Fruit fly (Drosophila melanogaster) whole organism, embryonic: ENCODE results near the gene Tsp29Fa.

ENCODE experiments used
- Abd-B ChIP-seq: fragments of 200-800 bp; sonication (Bioruptor generic); optimal IDR thresholded peaks from 2 replicates; lab custom pipeline; 2018; ENCODE audit warnings: missing biosample characterization, mild to moderate bottlenecking, missing genetic modification characterization, moderate library complexity
- CG10565 ChIP-seq: fragments of 200-800 bp; sonication (Bioruptor generic); optimal IDR thresholded peaks from 3 replicates; lab custom pipeline; 2016; ENCODE audit warnings: missing biosample characterization, mild to moderate bottlenecking, missing genetic modification characterization
- CG10654 ChIP-seq: fragments of 200-800 bp; sonication (Bioruptor generic); optimal IDR thresholded peaks from 2 replicates; lab custom pipeline; 2016; ENCODE audit warnings: missing biosample characterization, missing genetic modification characterization
- CG10979 ChIP-seq: fragments of 200-800 bp; sonication (Bioruptor generic); optimal IDR thresholded peaks from 2 replicates; lab custom pipeline; 2018; ENCODE audit warnings: missing biosample characterization, mild to moderate bottlenecking, missing genetic modification characterization, moderate library complexity
- CG11696 ChIP-seq: fragments of 200-800 bp; sonication (Bioruptor generic); IDR thresholded peaks from 2 replicates; pipeline ENCODE4 v1.3.6; 2022; ENCODE audit warnings: missing biosample characterization, missing genetic modification characterization
- CG14441 ChIP-seq: fragments of 200-800 bp; sonication (Bioruptor generic); IDR thresholded peaks from 2 replicates; pipeline ENCODE4 v1.3.6; 2022; ENCODE audit warnings: missing biosample characterization, missing genetic modification characterization
- CG17361 ChIP-seq: fragments of 200-800 bp; sonication (Bioruptor generic); IDR thresholded peaks from 3 replicates; pipeline ENCODE4 v1.3.6; 2022; ENCODE audit warnings: missing biosample characterization, missing genetic modification characterization
- CG18011 ChIP-seq: fragments of 200-800 bp; sonication (Bioruptor generic); optimal IDR thresholded peaks from 2 replicates; lab custom pipeline; 2017; ENCODE audit warnings: missing biosample characterization, missing genetic modification characterization, mild to moderate bottlenecking, moderate library complexity, missing genotype
- CG2199 ChIP-seq: fragments of 200-800 bp; sonication (Bioruptor generic); IDR thresholded peaks from 3 replicates; pipeline ENCODE4 v1.3.6; 2022; ENCODE audit warnings: missing biosample characterization, missing genetic modification characterization
- CG2889 ChIP-seq: fragments of 200-800 bp; sonication (Bioruptor generic); IDR thresholded peaks from 3 replicates; pipeline ENCODE4 v1.3.6; 2022; ENCODE audit warnings: missing biosample characterization, missing genetic modification characterization
- CG30020 ChIP-seq: fragments of 200-800 bp; optimal IDR thresholded peaks from 2 replicates; lab custom pipeline; 2019; ENCODE audit warnings: missing biosample characterization, mild to moderate bottlenecking, missing genetic modification characterization, moderate library complexity
- CG31224 ChIP-seq: fragments of 200-800 bp; sonication (Bioruptor generic); IDR thresholded peaks from 2 replicates; pipeline ENCODE4 v1.3.6; 2022; ENCODE audit warnings: missing biosample characterization, missing genetic modification characterization
- CG32532 ChIP-seq: fragments of 200-800 bp; sonication (Bioruptor generic); IDR thresholded peaks from 2 replicates; pipeline ENCODE4 v1.3.6; 2022; ENCODE audit warnings: missing biosample characterization, missing genetic modification characterization
- CG32767 ChIP-seq: fragments of 200-800 bp; sonication (Bioruptor generic); IDR thresholded peaks from 2 replicates; pipeline ENCODE4 v1.3.6; 2022; ENCODE audit warnings: missing biosample characterization, missing genetic modification characterization
- CG4328 ChIP-seq: fragments of 200-800 bp; sonication (Bioruptor generic); optimal IDR thresholded peaks from 3 replicates; lab custom pipeline; 2017; ENCODE audit warnings: missing biosample characterization, missing genetic modification reagents, missing genetic modification characterization
- CG43689 ChIP-seq: fragments of 200-800 bp; sonication (Bioruptor generic); IDR thresholded peaks from 2 replicates; pipeline ENCODE4 v1.3.6; 2022; ENCODE audit warnings: missing biosample characterization, missing genetic modification characterization
- CG4730 ChIP-seq: fragments of 200-800 bp; sonication (Bioruptor generic); IDR thresholded peaks from 2 replicates; pipeline ENCODE4 v1.3.6; 2022; ENCODE audit warnings: missing biosample characterization, missing genetic modification characterization
- CG5180 ChIP-seq: fragments of 200-800 bp; sonication (Bioruptor generic); optimal IDR thresholded peaks from 3 replicates; lab custom pipeline; 2017; ENCODE audit warnings: missing biosample characterization, missing genetic modification characterization, mild to moderate bottlenecking, moderate library complexity, missing genetic modification reagents
- CG5245 ChIP-seq: fragments of 200-800 bp; sonication (Bioruptor generic); optimal IDR thresholded peaks from 3 replicates; lab custom pipeline; 2016; ENCODE audit warnings: missing biosample characterization, missing genetic modification characterization
- CG7745 ChIP-seq: fragments of 200-800 bp; sonication (Bioruptor generic); optimal IDR thresholded peaks from 2 replicates; lab custom pipeline; 2018; ENCODE audit warnings: missing biosample characterization, mild to moderate bottlenecking, missing genetic modification characterization, moderate library complexity
- D ChIP-seq, 2 experiments: fragments of 200-800 bp in 1 of 2; fragments of >200 bp in 1 of 2; sonication (Bioruptor generic) in 1 of 2; optimal IDR thresholded peaks; 2 replicates in 1 of 2; 3 replicates in 1 of 2; lab custom pipeline; 2017; ENCODE audit warnings: mild to moderate bottlenecking in 1 of 2, missing biosample characterization in 1 of 2, missing genetic modification characterization in 1 of 2, missing genetic modification reagents in 1 of 2
- Dbx ChIP-seq: fragments of 200-800 bp; sonication (Bioruptor generic); IDR thresholded peaks from 3 replicates; pipeline ENCODE4 v1.3.6; 2022; ENCODE audit warnings: missing biosample characterization, missing genetic modification characterization
- Doc2 ChIP-seq: fragments of 200-800 bp; sonication (Bioruptor generic); IDR thresholded peaks from 2 replicates; pipeline ENCODE4 v1.3.6; 2022; ENCODE audit warnings: missing biosample characterization, missing genetic modification characterization
- Ets97D ChIP-seq: fragments of 200-800 bp; sonication (Bioruptor generic); optimal IDR thresholded peaks from 3 replicates; lab custom pipeline; 2016; ENCODE audit warnings: missing biosample characterization, missing genetic modification characterization
- Fer3 ChIP-seq: fragments of 200-800 bp; sonication (Bioruptor generic); optimal IDR thresholded peaks from 2 replicates; lab custom pipeline; 2018; ENCODE audit warnings: missing biosample characterization, mild to moderate bottlenecking, missing genetic modification characterization, moderate library complexity
- HmgZ ChIP-seq: fragments of 200-800 bp; sonication (Bioruptor generic); optimal IDR thresholded peaks from 2 replicates; lab custom pipeline; 2018; ENCODE audit warnings: missing biosample characterization, mild to moderate bottlenecking, missing genetic modification characterization
- Hmr ChIP-seq: fragments of 200-800 bp; sonication (Bioruptor generic); optimal IDR thresholded peaks from 3 replicates; lab custom pipeline; 2017; ENCODE audit warnings: mild to moderate bottlenecking, missing biosample characterization, missing genetic modification reagents, missing genetic modification characterization
- Neu2 ChIP-seq: fragments of 200-800 bp; sonication (Bioruptor generic); optimal IDR thresholded peaks from 3 replicates; lab custom pipeline; 2016; ENCODE audit warnings: missing biosample characterization, missing genetic modification characterization, borderline replicate concordance
- Nf-YB ChIP-seq: fragments of 200-800 bp; sonication (Bioruptor generic); optimal IDR thresholded peaks from 3 replicates; lab custom pipeline; 2019; ENCODE audit warnings: missing biosample characterization, mild to moderate bottlenecking, missing genetic modification characterization, moderate library complexity
- Poxn ChIP-seq: fragments of 200-800 bp; sonication (Bioruptor generic); IDR thresholded peaks from 2 replicates; pipeline ENCODE4 v1.3.6; 2022; ENCODE audit warnings: missing biosample characterization, missing genetic modification characterization
- Stat92E ChIP-seq, 3 experiments: fragments of >200 bp in 2 of 3; fragments of 200-800 bp in 1 of 3; sonication (Bioruptor generic) in 1 of 3; optimal IDR thresholded peaks; 2 replicates each; lab custom pipeline; 2017 to 2019; ENCODE audit warnings: missing biosample characterization in 3 of 3, missing genetic modification characterization in 3 of 3, mild to moderate bottlenecking in 1 of 3, moderate library complexity in 1 of 3
- Xrp1 ChIP-seq: fragments of 200-800 bp; sonication (Bioruptor generic); IDR thresholded peaks from 2 replicates; pipeline ENCODE4 v1.3.6; 2022; ENCODE audit warnings: missing biosample characterization, missing genetic modification characterization
- YL-1 ChIP-seq: fragments of 200-800 bp; sonication (Bioruptor generic); optimal IDR thresholded peaks from 3 replicates; lab custom pipeline; 2017; ENCODE audit warnings: missing biosample characterization, mild to moderate bottlenecking, missing genetic modification characterization
- ap ChIP-seq: fragments of 200-800 bp; sonication (Bioruptor generic); IDR thresholded peaks from 2 replicates; pipeline ENCODE4 v1.3.6; 2022; ENCODE audit warnings: missing biosample characterization, missing genetic modification characterization
- ato ChIP-seq: fragments of 200-800 bp; sonication (Bioruptor generic); IDR thresholded peaks from 2 replicates; pipeline ENCODE4 v1.3.6; 2022; ENCODE audit warnings: missing biosample characterization, missing genetic modification characterization; ENCODE audit not compliant: partially characterized antibody
- bab2 ChIP-seq: fragments of 200-800 bp; sonication (Bioruptor generic); optimal IDR thresholded peaks from 2 replicates; lab custom pipeline; 2016; ENCODE audit warnings: missing biosample characterization, missing genetic modification characterization
- br ChIP-seq: fragments of >200 bp; optimal IDR thresholded peaks from 2 replicates; lab custom pipeline; 2017
- crol ChIP-seq: fragments of 200-800 bp; sonication (Bioruptor generic); IDR thresholded peaks from 2 replicates; pipeline ENCODE4 v1.3.6; 2022; ENCODE audit warnings: missing biosample characterization, missing genetic modification characterization
- dmrt99B ChIP-seq: fragments of 200-800 bp; sonication (Bioruptor generic); optimal IDR thresholded peaks from 2 replicates; lab custom pipeline; 2018; ENCODE audit warnings: missing biosample characterization, mild to moderate bottlenecking, missing genetic modification characterization, moderate library complexity
- lbe ChIP-seq: fragments of 200-800 bp; sonication (Bioruptor generic); optimal IDR thresholded peaks from 2 replicates; lab custom pipeline; 2016; ENCODE audit warnings: missing biosample characterization, mild to moderate bottlenecking, missing genetic modification characterization
- nerfin-2 ChIP-seq: fragments of 200-800 bp; sonication (Bioruptor generic); IDR thresholded peaks from 2 replicates; pipeline ENCODE4 v1.3.6; 2022; ENCODE audit warnings: missing biosample characterization, missing genetic modification characterization; ENCODE audit not compliant: partially characterized antibody
- pnt ChIP-seq: fragments of 200-800 bp; sonication (Bioruptor generic); optimal IDR thresholded peaks from 3 replicates; lab custom pipeline; 2016; ENCODE audit warnings: missing biosample characterization, missing genetic modification characterization
- repo ChIP-seq: fragments of 200-800 bp; sonication (Bioruptor generic); optimal IDR thresholded peaks from 2 replicates; lab custom pipeline; 2016; ENCODE audit warnings: missing biosample characterization, missing genetic modification characterization
- sens-2 ChIP-seq: fragments of 200-800 bp; sonication (Bioruptor generic); IDR thresholded peaks from 2 replicates; pipeline ENCODE4 v1.3.6; 2022; ENCODE audit warnings: missing biosample characterization, missing genetic modification characterization
- seq ChIP-seq: fragments of 200-800 bp; sonication (Bioruptor generic); IDR thresholded peaks from 2 replicates; pipeline ENCODE4 v1.3.6; 2022; ENCODE audit warnings: missing biosample characterization, missing genetic modification characterization
- sob ChIP-seq: fragments of 200-800 bp; sonication (Bioruptor generic); IDR thresholded peaks from 2 replicates; pipeline ENCODE4 v1.3.6; 2022; ENCODE audit warnings: missing biosample characterization, missing genetic modification characterization
- sr ChIP-seq: fragments of 200-800 bp; sonication (Bioruptor generic); IDR thresholded peaks from 3 replicates; pipeline ENCODE4 v1.3.6; 2022; ENCODE audit warnings: missing biosample characterization, missing genetic modification characterization
- vfl ChIP-seq: fragments of 200-800 bp; sonication (Bioruptor generic); optimal IDR thresholded peaks from 2 replicates; lab custom pipeline; 2016; ENCODE audit warnings: missing biosample characterization, missing genetic modification characterization
- wek ChIP-seq: fragments of 200-800 bp; sonication (Bioruptor generic); optimal IDR thresholded peaks from 3 replicates; lab custom pipeline; 2018; ENCODE audit warnings: missing biosample characterization, mild to moderate bottlenecking, missing genetic modification characterization, moderate library complexity
- yki ChIP-seq: fragments of >200 bp; optimal IDR thresholded peaks from 3 replicates; lab custom pipeline; 2018

Tsp29Fa gene

DNA sequence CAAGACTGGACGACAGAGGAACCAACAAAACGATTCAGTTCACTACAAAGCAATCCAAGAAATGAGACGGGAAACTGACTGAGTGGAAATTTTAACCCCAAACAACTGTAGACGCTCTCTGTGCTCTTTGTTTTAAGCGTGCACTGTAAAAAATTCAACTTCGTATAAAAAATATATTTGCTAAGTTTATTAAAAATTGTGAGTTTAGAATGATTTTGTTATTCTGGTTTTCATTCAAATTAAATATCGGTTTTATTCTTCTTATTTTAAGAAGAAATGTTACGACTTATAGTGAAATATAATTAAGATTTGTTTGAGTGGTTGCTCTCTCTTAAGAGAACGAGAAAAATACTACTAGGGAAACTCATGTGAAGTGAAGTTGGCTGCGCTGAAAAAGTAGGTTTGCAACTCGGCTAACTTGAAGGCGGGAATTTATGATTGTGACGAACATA is 24.3 kb downstream of the Tsp29Fa start (continued):
- TF ChIP-seq CG17361 (GFP tag; lab: Robert Waterston, UW) (peak; percentile 87), nerfin-2 (GFP tag; lab: Robert Waterston, UW) (no peak), dmrt99B (peak; percentile 94), pnt (GFP tag; lab: Kevin White, UChicago) (peak; percentile 96), CG32767 (peak; percentile 98), CG11696 (GFP tag; lab: Robert Waterston, UW) (peak; percentile 92), seq (GFP tag; lab: Robert Waterston, UW) (peak; percentile 99), sr (GFP tag; lab: Robert Waterston, UW) (no peak; the same call in 1 of the 3 replicates), CG2889 (GFP tag; lab: Robert Waterston, UW) (peak; percentile 96), CG32532 (GFP tag; lab: Robert Waterston, UW) (peak; percentile 97), HmgZ (tag; lab: Kevin White, UChicago) (peak; percentile 91), D (optimal IDR thresholded peaks at IDR 0.05; lab: Kevin White, UChicago) (no peak), D (GFP tag; optimal IDR thresholded peaks at IDR 0.05; lab: Kevin White, UChicago) (peak; percentile 90), sens-2 (GFP tag; lab: Robert Waterston, UW) (peak; percentile 87), CG10979 (peak; percentile 97), ap (GFP tag; lab: Robert Waterston, UW) (peak; percentile 97), crol (GFP tag; lab: Robert Waterston, UW) (peak; percentile 85), CG5245 (GFP tag; lab: Kevin White, UChicago) (peak; percentile 85), Dbx (GFP tag; lab: Robert Waterston, UW) (peak; percentile 98), CG4730 (GFP tag; lab: Robert Waterston, UW) (peak; percentile 97), wek (GFP tag; lab: Kevin White, UChicago) (peak; percentile 70), Abd-B (GFP tag; lab: Kevin White, UChicago) (peak; percentile 86), CG10565 (GFP tag; lab: Kevin White, UChicago) (peak; percentile 34), br (lab: Kevin White, UChicago) (no peak), CG18011 (peak; percentile 72), CG30020 (tag; lab: Kevin White, UChicago) (peak; percentile 67), CG2199 (peak; percentile 95), CG31224 (GFP tag; lab: Robert Waterston, UW) (peak; percentile 91), Stat92E (GFP tag; optimal IDR thresholded peaks at IDR 0.05; lab: Kevin White, UChicago) (peak in 1 of 3 experiments; percentile 66), Poxn (GFP tag; lab: Robert Waterston, UW) (peak; percentile 73), Nf-YB (GFP tag; lab: Kevin White, UChicago) (peak; percentile 79), Xrp1 (peak; percentile 99), CG14441 (peak; percentile 97), repo (GFP tag; lab: Kevin White, UChicago) (peak; percentile 86), sob (GFP tag; lab: Robert Waterston, UW) (peak; percentile 98), Fer3 (tag; lab: Kevin White, UChicago) (peak; percentile 86), vfl (peak; percentile 75), CG10654 (GFP tag; lab: Kevin White, UChicago) (peak; percentile 90), Hmr (GFP tag; lab: Kevin White, UChicago) (peak; percentile 93), CG7745 (peak; percentile 93), bab2 (GFP tag; lab: Kevin White, UChicago) (peak; percentile 91), yki (no peak), CG5180 (GFP tag; lab: Kevin White, UChicago) (peak; percentile 69), Doc2 (GFP tag; lab: Robert Waterston, UW) (peak; percentile 85), Ets97D (GFP tag; lab: Kevin White, UChicago) (peak; percentile 96), CG43689 (peak; percentile 94), lbe (no peak), YL-1 (GFP tag; lab: Kevin White, UChicago) (peak; percentile 58), CG4328 (GFP tag; lab: Kevin White, UChicago) (peak; percentile 66), ato (GFP tag; lab: Robert Waterston, UW) (no peak), Neu2 (GFP tag; lab: Kevin White, UChicago) (peak; percentile 35)
